Worm (Caenorhabditis elegans) whole organism, L4/young adult: ENCODE data around the gene rpl-35.
A peak's percentile ranks its signal among the peaks of the same experiment; 100 is the strongest.

Source experiments
- W03F9.2 ChIP-seq: fragments of 150-350 bp; optimal IDR thresholded peaks from 2 replicates; lab custom pipeline; 2014; ENCODE audit warnings: missing biosample characterization, missing genetic modification characterization
- dao-5 ChIP-seq: sonication (generic microtip); optimal IDR thresholded peaks from 2 replicates; lab custom pipeline; 2016; ENCODE audit warnings: missing genotype, missing genetic modification characterization, moderate library complexity, missing compliant biosample characterization
- him-1 ChIP-seq: sonication (generic microtip); optimal IDR thresholded peaks from 2 replicates; lab custom pipeline; 2016; ENCODE audit warnings: missing genotype, missing genetic modification reagents, missing genetic modification characterization, missing compliant biosample characterization

Gene rpl-35

ce11 chrIII:7859313-7859712 lies 4.4 kb downstream of the rpl-35 start, which contains the start of gene tomm-7:
TSS of gene tomm-7 (plus strand) at chrIII:7859613.
- TF ChIP-seq dao-5 (no peak), him-1 (no peak), W03F9.2 (no peak)

ce11 chrIII:7860885-7861284 lies 6.0 kb downstream of the rpl-35 start, which contains the start of gene cuc-1:
TSS of gene cuc-1 (minus strand) at chrIII:7860985.
- TF ChIP-seq dao-5: no peak
- no peak for TF ChIP-seq W03F9.2
- no peak for TF ChIP-seq him-1

ce11 chrIII:7861535-7862120 lies 6.7 kb downstream of the rpl-35 start, which contains the start of gene snr-5:
TSS of gene snr-5 (plus strand) at chrIII:7862070.
- TF ChIP-seq him-1 (no peak), W03F9.2 (no peak), dao-5 (no peak)

DNA sequence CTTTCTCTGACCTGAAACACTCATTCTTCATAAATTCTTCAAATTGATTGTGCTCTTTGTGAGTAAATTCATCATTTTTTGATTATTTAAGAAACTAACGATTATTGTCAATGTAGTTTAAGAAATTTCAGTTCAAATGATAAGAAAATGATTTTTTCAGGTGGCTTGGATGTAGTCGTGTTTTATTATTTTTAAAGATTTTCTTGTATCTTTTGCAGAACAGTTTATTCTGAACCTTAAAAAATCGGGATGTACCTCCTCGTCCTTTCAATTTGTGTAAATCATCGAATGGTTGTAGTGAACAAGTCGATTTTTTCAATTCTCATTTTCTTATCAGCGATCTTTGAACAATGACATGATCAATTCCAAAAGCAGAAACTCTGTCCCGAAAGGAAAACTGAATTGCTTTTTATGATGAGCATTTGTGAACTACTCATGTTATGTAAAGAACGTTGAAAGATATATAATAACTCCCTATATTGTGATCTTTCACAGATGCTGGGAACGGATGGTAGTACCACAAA lies 10.4 kb downstream of the rpl-35 start, which contains the start of gene slc-17.3:
Gene slc-17.3, minus strand, starts transcription at position 51 of the 524 bp plus-strand sequence.
- TF ChIP-seq dao-5: no peak
- no peak for TF ChIP-seq him-1
- TF ChIP-seq W03F9.2: no peak

- TF ChIP-seq W03F9.2: no peak
- TF ChIP-seq dao-5: no peak
- TF ChIP-seq him-1: no peak
Observed at ce11 chrIII:7866189-7866588, 11.3 kb downstream of the rpl-35 start, which contains the start of gene cup-4. TSS of gene cup-4 (plus strand) at chrIII:7866489.

DNA sequence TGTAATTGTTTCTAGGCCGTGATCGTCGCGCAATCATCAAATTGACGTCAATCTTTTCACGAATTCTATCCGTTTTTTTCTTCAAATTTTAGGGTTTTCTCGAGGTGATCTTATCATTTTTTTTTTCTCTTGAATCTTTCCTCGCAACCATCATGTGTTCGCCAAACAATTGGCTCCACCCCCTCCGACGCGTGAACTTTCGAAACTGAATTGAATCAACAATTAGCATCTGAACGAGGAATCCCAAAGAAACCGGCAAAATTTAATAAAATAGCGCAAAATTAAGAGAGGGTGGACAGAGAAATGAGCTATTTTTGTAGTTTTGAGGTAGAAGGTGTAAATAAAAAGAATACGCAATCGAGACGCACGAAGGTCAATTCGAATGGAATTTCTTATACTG lies 17.8 kb downstream of the rpl-35 start:
- TF ChIP-seq dao-5 (no peak), W03F9.2 (no peak), him-1 (no peak)

ce11 chrIII:7873481-7873880 lies 18.5 kb downstream of the rpl-35 start, which contains the start of gene tyr-1:
TSS of gene tyr-1 (plus strand) at chrIII:7873781.
- no peak for TF ChIP-seq dao-5
- no peak for TF ChIP-seq W03F9.2
- no peak for TF ChIP-seq him-1

- TF ChIP-seq W03F9.2 (no peak), him-1 (no peak), dao-5 (no peak)
Observed at ce11 chrIII:7877090-7877489, 22.2 kb downstream of the rpl-35 start.

- TF ChIP-seq dao-5: no peak
- TF ChIP-seq him-1: no peak
- no peak for TF ChIP-seq W03F9.2
Observed at ce11 chrIII:7878852-7879329, 24.0 kb downstream of the rpl-35 start, which contains the start of gene sup-18. TSS of gene sup-18 (minus strand) at chrIII:7878902.

DNA sequence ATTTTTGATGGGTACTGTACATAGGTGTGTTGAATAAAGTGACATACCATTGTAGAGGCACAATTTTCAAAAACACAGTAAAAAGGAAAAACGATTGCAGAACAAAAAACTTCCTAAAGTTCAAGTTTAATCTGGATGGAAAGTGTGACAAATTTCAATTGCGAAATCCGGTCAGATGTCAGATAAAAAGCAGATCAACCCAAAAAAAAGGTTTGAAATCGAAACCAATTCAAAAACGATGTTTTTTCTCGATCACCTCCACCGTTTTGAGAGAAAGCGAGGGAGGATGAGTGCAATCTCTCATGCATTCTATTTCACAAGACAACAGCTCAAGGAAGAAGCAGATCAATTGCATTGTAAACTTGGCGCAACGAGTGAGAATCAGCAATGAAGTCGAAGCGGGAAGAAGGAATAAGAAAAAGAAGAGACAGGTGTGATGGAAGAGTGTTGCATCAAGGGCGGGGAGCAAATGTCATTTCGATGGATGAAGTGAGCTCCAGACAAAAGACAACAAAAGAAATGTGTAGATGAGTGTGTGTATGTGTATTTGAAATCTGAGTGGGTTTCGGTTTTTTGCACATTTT lies 25.3 kb downstream of the rpl-35 start:
- no peak for TF ChIP-seq dao-5

ce11 chrIII:7882900-7883299 lies 28.0 kb downstream of the rpl-35 start, which contains the start of gene ZK688.9:
TSS of gene ZK688.9 (minus strand) at chrIII:7883000.
- TF ChIP-seq him-1: no peak
- no peak for TF ChIP-seq dao-5
- TF ChIP-seq W03F9.2: no peak

DNA sequence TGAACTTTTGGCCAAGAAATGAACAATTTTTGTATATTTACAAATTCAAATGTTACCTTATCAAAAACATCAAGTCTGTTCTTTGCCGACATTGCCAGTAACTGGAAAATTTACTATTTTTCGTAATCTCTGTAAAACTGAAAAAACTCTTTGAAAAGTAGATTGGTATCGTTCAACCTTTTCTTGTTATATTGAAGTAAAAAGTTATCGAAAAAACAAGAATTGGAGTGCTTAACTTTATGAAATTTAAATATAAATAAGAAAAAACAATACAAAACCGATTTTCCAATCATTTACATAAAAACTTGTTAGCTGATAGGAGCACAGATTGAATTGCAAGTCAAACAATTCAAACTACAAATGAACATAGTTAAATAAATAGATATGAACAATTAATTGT lies 29.9 kb downstream of the rpl-35 start, which contains the start of gene ZK688.11:
Gene ZK688.11, minus strand, starts transcription at position 101 of the 400 bp plus-strand sequence.
- TF ChIP-seq him-1: no peak
- TF ChIP-seq W03F9.2: no peak
- TF ChIP-seq dao-5: no peak

- TF ChIP-seq him-1: no peak
- no peak for TF ChIP-seq dao-5
- TF ChIP-seq W03F9.2: no peak
Observed at ce11 chrIII:7889036-7889435, 34.1 kb downstream of the rpl-35 start.

DNA sequence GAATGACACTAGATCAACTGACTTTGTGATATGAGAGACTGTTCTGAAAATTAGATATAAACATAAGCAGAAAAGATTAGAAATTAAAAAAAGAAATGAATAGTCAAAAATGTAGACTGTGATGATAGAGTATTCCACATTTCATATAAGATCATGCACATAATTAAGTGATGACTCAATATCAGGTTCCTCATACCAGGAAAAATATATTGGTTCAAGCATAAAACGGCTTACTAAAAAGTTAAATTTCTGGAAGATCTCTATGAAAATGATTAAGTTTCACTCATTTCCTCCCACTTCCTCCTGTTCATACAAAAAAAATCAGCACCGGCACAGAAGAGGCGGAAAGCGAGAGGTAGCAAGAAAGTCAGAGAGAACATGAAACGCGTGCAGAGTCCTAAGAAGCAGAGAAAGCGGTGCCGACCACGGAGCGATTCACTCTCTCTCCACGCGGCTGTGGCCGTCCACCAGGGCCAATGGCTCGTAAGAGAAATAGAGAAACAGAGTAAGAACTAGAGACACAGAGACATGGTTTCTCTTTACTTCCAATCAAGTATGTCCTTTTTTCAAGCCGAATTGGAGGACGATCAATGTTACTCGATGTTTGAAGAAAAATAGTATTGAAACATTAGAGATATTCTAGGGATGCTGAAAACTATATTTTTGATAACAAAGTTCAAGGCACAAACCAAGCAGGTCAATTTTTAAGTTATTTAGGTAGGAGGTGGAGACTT lies 36.8 kb downstream of the rpl-35 start, which contains the start of the genes ZK688.5 and fahd-1:
Gene ZK688.5, minus strand, starts transcription at position 51 of the 734 bp plus-strand sequence.
Gene fahd-1, plus strand, starts transcription at position 684 of the 734 bp plus-strand sequence.
- TF ChIP-seq him-1 (no peak), W03F9.2 (peak; percentile 60)

DNA sequence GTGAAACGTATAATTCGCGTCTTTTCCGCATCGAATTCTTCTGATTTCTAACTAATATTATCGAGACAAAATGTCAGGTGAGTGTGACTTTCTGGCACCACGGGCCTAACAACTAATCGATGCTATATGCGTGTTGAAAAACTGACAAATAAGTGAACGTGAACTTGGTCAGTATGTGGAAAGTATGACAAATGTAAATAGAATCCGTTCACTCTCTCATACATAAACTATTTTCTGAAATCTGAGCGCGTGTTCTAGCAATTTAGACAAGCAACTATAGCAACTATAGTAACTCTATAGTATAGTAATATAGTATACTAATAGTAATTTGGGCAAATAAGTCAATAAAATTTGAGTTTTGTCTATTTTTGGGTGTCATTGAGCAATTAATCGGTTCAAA lies 37.4 kb downstream of the rpl-35 start:
- TF ChIP-seq W03F9.2 (no peak), him-1 (no peak), dao-5 (no peak)
